Worm (Caenorhabditis elegans): ENCODE results near the gene B0228.8.

B0228.8 gene

ce11 chrII:7761440-7761839 is at the start of gene B0228.8:
B0228.8 (minus strand) TSS chrII:7761540.
- TF ChIP-seq med-1 (GFP tag; optimal IDR thresholded peaks at IDR 0.05; ENCODE audit: insufficient read depth) (no peak), cog-1 (tag; optimal IDR thresholded peaks at IDR 0.05) (no peak), ref-1 (GFP tag; conservative IDR thresholded peaks at IDR 0.05) (no peak), ztf-23 (GFP tag; IDR thresholded peaks at IDR 0.05) (no peak), tab-1 (GFP tag; IDR thresholded peaks at IDR 0.05) (no peak), ztf-29 (GFP tag; IDR thresholded peaks at IDR 0.05) (no peak), flt-1 (GFP tag; IDR thresholded peaks at IDR 0.05) (no peak), T22C8.4 (GFP tag; IDR thresholded peaks at IDR 0.05) (no peak), klf-2 (GFP tag; conservative IDR thresholded peaks at IDR 0.05) (no peak)

- no peak for TF ChIP-seq klf-2 (GFP tag; conservative IDR thresholded peaks at IDR 0.05)
Measured at ce11 chrII:7810162-7810868, 49.0 kb upstream of the B0228.8 start.

- peak; percentile 85 for TF ChIP-seq cog-1 (tag; optimal IDR thresholded peaks at IDR 0.05)
- no peak for TF ChIP-seq ztf-29 (GFP tag; IDR thresholded peaks at IDR 0.05)
- TF ChIP-seq flt-1 (GFP tag; IDR thresholded peaks at IDR 0.05), result no peak
- no peak for TF ChIP-seq ref-1 (GFP tag; conservative IDR thresholded peaks at IDR 0.05)
Measured at ce11 chrII:7809358-7809914, 48.1 kb upstream of the B0228.8 start.

ce11 chrII:7808950-7809349 is 47.6 kb upstream of the B0228.8 start:
- TF ChIP-seq cog-1 (tag; optimal IDR thresholded peaks at IDR 0.05), result no peak
- no peak for TF ChIP-seq klf-2 (GFP tag; conservative IDR thresholded peaks at IDR 0.05)
- no peak for TF ChIP-seq ztf-23 (GFP tag; IDR thresholded peaks at IDR 0.05)
- no peak for TF ChIP-seq ref-1 (GFP tag; conservative IDR thresholded peaks at IDR 0.05)
- no peak for TF ChIP-seq tab-1 (GFP tag; IDR thresholded peaks at IDR 0.05)
- TF ChIP-seq med-1 (GFP tag; optimal IDR thresholded peaks at IDR 0.05; ENCODE audit: insufficient read depth), result no peak
- TF ChIP-seq flt-1 (GFP tag; IDR thresholded peaks at IDR 0.05), result no peak
- TF ChIP-seq ztf-29 (GFP tag; IDR thresholded peaks at IDR 0.05), result no peak
- TF ChIP-seq T22C8.4 (GFP tag; IDR thresholded peaks at IDR 0.05), result no peak

ce11 chrII:7808153-7808552 is 46.8 kb upstream of the B0228.8 start:
- no peak for TF ChIP-seq ztf-23 (GFP tag; IDR thresholded peaks at IDR 0.05)
- no peak for TF ChIP-seq flt-1 (GFP tag; IDR thresholded peaks at IDR 0.05)
- TF ChIP-seq ztf-29 (GFP tag; IDR thresholded peaks at IDR 0.05), result no peak
- TF ChIP-seq med-1 (GFP tag; optimal IDR thresholded peaks at IDR 0.05; ENCODE audit: insufficient read depth), result no peak
- no peak for TF ChIP-seq ref-1 (GFP tag; conservative IDR thresholded peaks at IDR 0.05)
- TF ChIP-seq tab-1 (GFP tag; IDR thresholded peaks at IDR 0.05), result no peak
- no peak for TF ChIP-seq klf-2 (GFP tag; conservative IDR thresholded peaks at IDR 0.05)
- no peak for TF ChIP-seq cog-1 (tag; optimal IDR thresholded peaks at IDR 0.05)
- no peak for TF ChIP-seq T22C8.4 (GFP tag; IDR thresholded peaks at IDR 0.05)

ce11 chrII:7806872-7807271 is 45.5 kb upstream of the B0228.8 start:
- TF ChIP-seq flt-1 (GFP tag; IDR thresholded peaks at IDR 0.05) (no peak), cog-1 (tag; optimal IDR thresholded peaks at IDR 0.05) (no peak), tab-1 (GFP tag; IDR thresholded peaks at IDR 0.05) (no peak), ztf-29 (GFP tag; IDR thresholded peaks at IDR 0.05) (no peak), med-1 (GFP tag; optimal IDR thresholded peaks at IDR 0.05; ENCODE audit: insufficient read depth) (no peak), ztf-23 (GFP tag; IDR thresholded peaks at IDR 0.05) (no peak), T22C8.4 (GFP tag; IDR thresholded peaks at IDR 0.05) (no peak), klf-2 (GFP tag; conservative IDR thresholded peaks at IDR 0.05) (no peak), ref-1 (GFP tag; conservative IDR thresholded peaks at IDR 0.05) (no peak)

- TF ChIP-seq med-1 (GFP tag; optimal IDR thresholded peaks at IDR 0.05; ENCODE audit: insufficient read depth) (no peak), ref-1 (GFP tag; conservative IDR thresholded peaks at IDR 0.05) (no peak), flt-1 (GFP tag; IDR thresholded peaks at IDR 0.05) (no peak), ztf-23 (GFP tag; IDR thresholded peaks at IDR 0.05) (no peak), ztf-29 (GFP tag; IDR thresholded peaks at IDR 0.05) (no peak), T22C8.4 (GFP tag; IDR thresholded peaks at IDR 0.05) (no peak), tab-1 (GFP tag; IDR thresholded peaks at IDR 0.05) (no peak), klf-2 (GFP tag; conservative IDR thresholded peaks at IDR 0.05) (no peak), cog-1 (tag; optimal IDR thresholded peaks at IDR 0.05) (no peak)
Measured at ce11 chrII:7806054-7806453, 44.7 kb upstream of the B0228.8 start.

ce11 chrII:7803174-7803573 is 41.8 kb upstream of the B0228.8 start:
- TF ChIP-seq tab-1 (GFP tag; IDR thresholded peaks at IDR 0.05) (no peak), ref-1 (GFP tag; conservative IDR thresholded peaks at IDR 0.05) (no peak), T22C8.4 (GFP tag; IDR thresholded peaks at IDR 0.05) (no peak)

ce11 chrII:7801899-7802298 is 40.6 kb upstream of the B0228.8 start:
- TF ChIP-seq ztf-29 (GFP tag; IDR thresholded peaks at IDR 0.05), result no peak
- TF ChIP-seq cog-1 (tag; optimal IDR thresholded peaks at IDR 0.05), result no peak
- TF ChIP-seq T22C8.4 (GFP tag; IDR thresholded peaks at IDR 0.05), result no peak
- TF ChIP-seq klf-2 (GFP tag; conservative IDR thresholded peaks at IDR 0.05), result no peak
- no peak for TF ChIP-seq tab-1 (GFP tag; IDR thresholded peaks at IDR 0.05)

ce11 chrII:7801255-7801654 is 39.9 kb upstream of the B0228.8 start:
- TF ChIP-seq tab-1 (GFP tag; IDR thresholded peaks at IDR 0.05) (no peak), ztf-29 (GFP tag; IDR thresholded peaks at IDR 0.05) (no peak), med-1 (GFP tag; optimal IDR thresholded peaks at IDR 0.05; ENCODE audit: insufficient read depth) (no peak), T22C8.4 (GFP tag; IDR thresholded peaks at IDR 0.05) (no peak), flt-1 (GFP tag; IDR thresholded peaks at IDR 0.05) (no peak), klf-2 (GFP tag; conservative IDR thresholded peaks at IDR 0.05) (no peak), ztf-23 (GFP tag; IDR thresholded peaks at IDR 0.05) (no peak), ref-1 (GFP tag; conservative IDR thresholded peaks at IDR 0.05) (no peak), cog-1 (tag; optimal IDR thresholded peaks at IDR 0.05) (no peak)
